Fruit fly (Drosophila melanogaster): ENCODE measurements around the gene Acp98AB.

DNA sequence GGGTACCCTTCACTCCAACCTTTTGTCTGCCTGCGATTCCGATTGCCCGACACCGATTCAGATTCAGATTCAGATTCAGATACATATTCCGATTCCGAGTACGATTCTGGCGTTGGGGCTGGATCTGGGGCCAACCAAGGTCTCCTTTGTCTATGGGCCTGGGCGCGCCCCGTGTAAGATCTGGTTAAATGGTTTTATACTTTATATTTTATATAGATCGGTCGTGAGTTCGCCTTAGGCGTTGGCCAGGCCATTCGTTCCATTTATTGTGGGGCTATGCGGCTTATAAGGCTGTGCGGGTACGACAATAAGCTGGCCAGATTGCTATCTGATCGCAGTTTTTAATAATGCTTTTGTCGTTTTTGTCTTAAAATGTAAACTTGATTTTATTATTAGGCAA lies 45.3 kb downstream of the Acp98AB start:
- no peak for TF ChIP-seq cnc (optimal IDR thresholded peaks at IDR 0.05)
- TF ChIP-seq CG7101 (tag; optimal IDR thresholded peaks at IDR 0.05) = no peak
- no peak for TF ChIP-seq CG12768 (GFP tag; optimal IDR thresholded peaks at IDR 0.05)
- no peak for TF ChIP-seq toe (GFP tag; optimal IDR thresholded peaks at IDR 0.05)
- TF ChIP-seq CG7045 (GFP tag; optimal IDR thresholded peaks at IDR 0.05) = no peak
- TF ChIP-seq kay (GFP tag; ENCODE audit: borderline replicate concordance) = no peak
- TF ChIP-seq bab1 (GFP tag; optimal IDR thresholded peaks at IDR 0.05) = no peak
- TF ChIP-seq CG5204 (GFP tag; optimal IDR thresholded peaks at IDR 0.05) = no peak
- TF ChIP-seq Hr96 (GFP tag; optimal IDR thresholded peaks at IDR 0.05) = no peak
- no peak for TF ChIP-seq pad (GFP tag; optimal IDR thresholded peaks at IDR 0.05)
- no peak for TF ChIP-seq ovo (GFP tag; optimal IDR thresholded peaks at IDR 0.05)
- TF ChIP-seq Crg-1 (GFP tag; optimal IDR thresholded peaks at IDR 0.05) = no peak
- TF ChIP-seq CG33017 (tag; optimal IDR thresholded peaks at IDR 0.05) = no peak
